Worm (Caenorhabditis elegans): ENCODE data around the gene pap-3.

- TF ChIP-seq ceh-24 (tag; optimal IDR thresholded peaks at IDR 0.05), result no peak
- TF ChIP-seq Y22D7AL.16 (tag; optimal IDR thresholded peaks at IDR 0.05), result no peak
- TF ChIP-seq lim-6 (tag; optimal IDR thresholded peaks at IDR 0.05), result no peak
- TF ChIP-seq nfya-1 (tag; optimal IDR thresholded peaks at IDR 0.05), result no peak
- no peak for TF ChIP-seq fkh-10 (GFP tag; optimal IDR thresholded peaks at IDR 0.05)
- no peak for TF ChIP-seq tbx-2 (tag; optimal IDR thresholded peaks at IDR 0.05)
- TF ChIP-seq hlh-13 (GFP tag; optimal IDR thresholded peaks at IDR 0.05), result no peak
- TF ChIP-seq hlh-6 (tag; optimal IDR thresholded peaks at IDR 0.05), result no peak
- no peak for TF ChIP-seq nhr-11 (tag; optimal IDR thresholded peaks at IDR 0.05)
- TF ChIP-seq hlh-30 (tag; optimal IDR thresholded peaks at IDR 0.05; ENCODE audit: insufficient read depth), result no peak
- TF ChIP-seq ama-1 (optimal IDR thresholded peaks at IDR 0.05), result no peak
These were observed 27.7 kb upstream of the pap-3 start for ce11 chrII:11844072-11844471.

Measured in whole organism, late embryonic.